ENCODE assay signal across 2 fruit fly cellular contexts in the genomic region with DNA sequence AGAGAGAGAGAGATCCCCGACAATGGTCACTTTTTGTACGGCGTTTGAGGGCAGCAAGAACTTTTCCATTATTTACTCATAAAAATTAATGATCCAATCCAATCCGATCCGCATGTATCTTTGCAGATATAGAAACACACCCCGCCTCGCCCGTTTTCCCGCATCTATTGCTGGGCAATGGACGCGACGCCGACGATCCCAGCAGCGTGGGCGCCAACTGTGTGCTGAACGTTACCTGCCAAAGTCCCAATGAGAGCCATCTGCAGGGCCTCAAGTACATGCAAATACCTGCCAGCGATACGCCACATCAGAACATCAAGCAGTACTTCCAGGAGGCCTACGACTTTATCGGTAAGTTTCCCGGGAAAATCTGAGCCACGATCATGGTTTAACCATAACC.
A peak's percentile ranks its signal among the peaks of the same experiment; 100 is the strongest.
TF ChIP-seq lines count a peak whose summit lies in the region.

No protein-coding gene starts in this region.

- no peak for TF ChIP-seq CTCF in whole organism, embryonic (GFP tag; optimal IDR thresholded peaks at IDR 0.05; lab: Kevin White, UChicago)

TF ChIP-seq in whole organism, embryonic, 481 proteins besides CTCF, POLR2A, EP300 and RAD21:
- TF ChIP-seq fd64A (GFP tag; optimal IDR thresholded peaks at IDR 0.05; lab: Kevin White, UChicago): no peak
- TF ChIP-seq sr (GFP tag; IDR thresholded peaks at IDR 0.05; lab: Robert Waterston, UW): peak; percentile 93
- TF ChIP-seq MBD-R2 (GFP tag; IDR thresholded peaks at IDR 0.05; lab: Robert Waterston, UW): no peak
- TF ChIP-seq Gsc (GFP tag; IDR thresholded peaks at IDR 0.05; lab: Robert Waterston, UW): no peak
- TF ChIP-seq Trl (optimal IDR thresholded peaks at IDR 0.05; lab: Kevin White, UChicago): peak in 1 of 2 experiments; percentile 13
- no peak for TF ChIP-seq Trl (GFP tag; optimal IDR thresholded peaks at IDR 0.05; lab: Kevin White, UChicago)
- no peak for TF ChIP-seq emc (GFP tag; optimal IDR thresholded peaks at IDR 0.05; lab: Kevin White, UChicago)
- no peak for TF ChIP-seq CG7357 (GFP tag; IDR thresholded peaks at IDR 0.05; lab: Robert Waterston, UW)
- no peak for TF ChIP-seq Usf (GFP tag; optimal IDR thresholded peaks at IDR 0.05; lab: Kevin White, UChicago)
- TF ChIP-seq ci (GFP tag; IDR thresholded peaks at IDR 0.05; lab: Robert Waterston, UW): no peak
- TF ChIP-seq CG7372 (GFP tag; IDR thresholded peaks at IDR 0.05; lab: Robert Waterston, UW): no peak
- TF ChIP-seq cato (GFP tag; optimal IDR thresholded peaks at IDR 0.05; lab: Kevin White, UChicago; ENCODE audit: borderline replicate concordance): no peak
- no peak for TF ChIP-seq CG7928 (GFP tag; optimal IDR thresholded peaks at IDR 0.05; lab: Kevin White, UChicago)
- TF ChIP-seq zf30C (GFP tag; optimal IDR thresholded peaks at IDR 0.05; lab: Kevin White, UChicago): no peak
- no peak for TF ChIP-seq Ets97D (GFP tag; optimal IDR thresholded peaks at IDR 0.05; lab: Kevin White, UChicago)
- TF ChIP-seq shn (GFP tag; optimal IDR thresholded peaks at IDR 0.05; lab: Kevin White, UChicago): no peak
- peak; percentile 13 for TF ChIP-seq sens (GFP tag; lab: Kevin White, UChicago)
- TF ChIP-seq pan (optimal IDR thresholded peaks at IDR 0.05; lab: Kevin White, UChicago): no peak
- no peak for TF ChIP-seq pan (GFP tag; optimal IDR thresholded peaks at IDR 0.05 in 1 of 2, IDR thresholded peaks at IDR 0.05 in 1 of 2)
- TF ChIP-seq CG2116 (GFP tag; optimal IDR thresholded peaks at IDR 0.05; lab: Kevin White, UChicago): no peak
- no peak for TF ChIP-seq hbn (GFP tag; IDR thresholded peaks at IDR 0.05; lab: Robert Waterston, UW; ENCODE audit: partially characterized antibody)
- TF ChIP-seq ham (GFP tag; IDR thresholded peaks at IDR 0.05; lab: Robert Waterston, UW): no peak
- no peak for TF ChIP-seq tx (GFP tag; optimal IDR thresholded peaks at IDR 0.05; lab: Kevin White, UChicago)
- TF ChIP-seq CG32772 (GFP tag; IDR thresholded peaks at IDR 0.05; lab: Robert Waterston, UW): no peak
- TF ChIP-seq CG9876 (GFP tag; optimal IDR thresholded peaks at IDR 0.05; lab: Kevin White, UChicago): no peak
- TF ChIP-seq slou (GFP tag; optimal IDR thresholded peaks at IDR 0.05; lab: Kevin White, UChicago): no peak
- no peak for TF ChIP-seq Hsf (GFP tag; optimal IDR thresholded peaks at IDR 0.05; lab: Kevin White, UChicago)
- no peak for TF ChIP-seq az2 (GFP tag; optimal IDR thresholded peaks at IDR 0.05; lab: Kevin White, UChicago)
- no peak for TF ChIP-seq CG7556 (GFP tag; optimal IDR thresholded peaks at IDR 0.05; lab: Kevin White, UChicago)
- TF ChIP-seq CG12769 (tag; optimal IDR thresholded peaks at IDR 0.05; lab: Kevin White, UChicago): peak; percentile 13
- TF ChIP-seq fd102C (GFP tag; optimal IDR thresholded peaks at IDR 0.05; lab: Kevin White, UChicago): no peak
- TF ChIP-seq jumu (GFP tag; optimal IDR thresholded peaks at IDR 0.05; lab: Kevin White, UChicago): no peak
- no peak for TF ChIP-seq B-H2 (GFP tag; optimal IDR thresholded peaks at IDR 0.05; lab: Kevin White, UChicago)
- TF ChIP-seq esg (GFP tag; conservative IDR thresholded peaks at IDR 0.05; lab: Robert Waterston, UW): no peak
- no peak for TF ChIP-seq CG13296 (GFP tag; optimal IDR thresholded peaks at IDR 0.05; lab: Kevin White, UChicago)

TF ChIP-seq in whole organism, prepupa, 60 proteins besides CTCF, POLR2A, EP300 and RAD21:
- TF ChIP-seq Ets96B (tag; optimal IDR thresholded peaks at IDR 0.05; lab: Kevin White, UChicago) (no peak), spab (GFP tag; optimal IDR thresholded peaks at IDR 0.05; lab: Kevin White, UChicago) (no peak), CG11762 (GFP tag; optimal IDR thresholded peaks at IDR 0.05; lab: Kevin White, UChicago; ENCODE audit: insufficient read depth) (no peak), Met (GFP tag; optimal IDR thresholded peaks at IDR 0.05; lab: Kevin White, UChicago) (no peak), Hr39 (GFP tag; optimal IDR thresholded peaks at IDR 0.05; lab: Kevin White, UChicago) (no peak), CG6808 (GFP tag; optimal IDR thresholded peaks at IDR 0.05; lab: Kevin White, UChicago) (no peak), CG6163 (GFP tag; IDR thresholded peaks at IDR 0.05; lab: Robert Waterston, UW) (0 out of 3 replicates have a peak, but pooled peaks have one; percentile 35)
TF ChIP-seq in whole organism, prepupa: peak in this region for 1.
